Fruit fly (Drosophila melanogaster): Measurements from ENCODE around the gene CG11555.

Gene CG11555

DNA sequence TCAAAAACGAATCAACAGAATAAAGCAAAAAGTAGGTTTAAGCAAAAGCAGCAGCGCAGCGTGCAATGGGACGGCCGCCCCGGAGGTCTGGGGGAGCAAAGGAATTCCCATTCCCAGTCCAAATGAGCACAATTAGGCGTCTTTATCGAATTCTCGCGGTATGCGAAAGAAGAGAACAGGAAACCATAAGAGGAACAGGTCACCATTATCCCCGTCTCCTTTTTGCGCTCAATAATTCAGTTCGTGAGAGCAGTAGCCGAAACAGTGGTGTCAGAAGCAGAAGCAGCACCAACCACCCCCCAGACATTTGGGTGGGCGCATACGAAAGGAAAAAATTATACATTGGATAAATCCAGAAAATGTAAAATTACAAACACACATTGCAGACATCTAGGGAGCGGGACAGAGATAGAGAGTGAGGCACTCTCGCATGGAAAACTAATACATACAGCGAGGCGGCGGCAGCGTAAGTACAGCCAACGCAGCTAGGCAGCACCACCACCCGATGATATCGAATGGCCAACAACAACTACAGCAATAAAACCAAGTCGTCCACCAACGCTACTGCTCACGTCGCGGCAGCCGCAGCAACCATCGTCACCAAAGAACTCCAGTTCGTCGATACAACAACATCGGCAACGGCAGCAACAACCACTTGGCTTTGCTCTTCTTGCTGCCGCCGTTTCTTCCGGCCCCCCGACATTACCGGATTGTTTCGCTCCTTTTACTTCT, 49.6 kb upstream of the CG11555 start (continued):
- TF ChIP-seq CG8478 (optimal IDR thresholded peaks at IDR 0.05): no peak
- TF ChIP-seq CG15011 (GFP tag; optimal IDR thresholded peaks at IDR 0.05): no peak
- TF ChIP-seq her (GFP tag; optimal IDR thresholded peaks at IDR 0.05): no peak
- TF ChIP-seq HLH54F (GFP tag; optimal IDR thresholded peaks at IDR 0.05): no peak
- TF ChIP-seq Asciz (GFP tag; optimal IDR thresholded peaks at IDR 0.05): no peak
- no peak for TF ChIP-seq CG13894 (tag; optimal IDR thresholded peaks at IDR 0.05)
- TF ChIP-seq rib (GFP tag; IDR thresholded peaks at IDR 0.05): no peak
- no peak for TF ChIP-seq CkIIα-i1 (GFP tag; IDR thresholded peaks at IDR 0.05)
- TF ChIP-seq sug (tag; optimal IDR thresholded peaks at IDR 0.05): no peak
- TF ChIP-seq da (GFP tag; optimal IDR thresholded peaks at IDR 0.05): no peak
- TF ChIP-seq Scr (GFP tag; IDR thresholded peaks at IDR 0.05; ENCODE audit: partially characterized antibody): peak; percentile 39; the same call in 1 of the 2 replicates
- peak; percentile 78 for TF ChIP-seq Adf1 (GFP tag; IDR thresholded peaks at IDR 0.05)
- TF ChIP-seq Nf-YB (GFP tag; optimal IDR thresholded peaks at IDR 0.05): no peak
- TF ChIP-seq zen (tag; optimal IDR thresholded peaks at IDR 0.05): no peak
- TF ChIP-seq sens-2 (GFP tag; IDR thresholded peaks at IDR 0.05): no peak
- no peak for TF ChIP-seq CG13624 (GFP tag; optimal IDR thresholded peaks at IDR 0.05)
- no peak for TF ChIP-seq CG16863 (GFP tag; optimal IDR thresholded peaks at IDR 0.05)
- TF ChIP-seq exex (tag; optimal IDR thresholded peaks at IDR 0.05): no peak
- TF ChIP-seq gce (GFP tag; IDR thresholded peaks at IDR 0.05): no peak
- TF ChIP-seq Xbp1 (GFP tag; optimal IDR thresholded peaks at IDR 0.05): no peak
- no peak for TF ChIP-seq CG11398 (GFP tag; optimal IDR thresholded peaks at IDR 0.05)
- TF ChIP-seq CG11247 (GFP tag; IDR thresholded peaks at IDR 0.05): no peak
- no peak for TF ChIP-seq CG4424 (GFP tag; optimal IDR thresholded peaks at IDR 0.05)
- TF ChIP-seq pan (optimal IDR thresholded peaks at IDR 0.05): no peak
- TF ChIP-seq pan (GFP tag; optimal IDR thresholded peaks at IDR 0.05 in 1 of 2, IDR thresholded peaks at IDR 0.05 in 1 of 2): no peak
- no peak for TF ChIP-seq bowl (GFP tag; IDR thresholded peaks at IDR 0.05)
- no peak for TF ChIP-seq knrl (GFP tag; IDR thresholded peaks at IDR 0.05; ENCODE audit: partially characterized antibody)
- TF ChIP-seq E2f2 (GFP tag; IDR thresholded peaks at IDR 0.05): no peak
- TF ChIP-seq lov (optimal IDR thresholded peaks at IDR 0.05): no peak
- TF ChIP-seq lov (GFP tag; IDR thresholded peaks at IDR 0.05): 0 out of 3 replicates have a peak, but pooled peaks have one; percentile 22
- TF ChIP-seq CG13123 (GFP tag; optimal IDR thresholded peaks at IDR 0.05): no peak
- no peak for TF ChIP-seq CG8359 (GFP tag; optimal IDR thresholded peaks at IDR 0.05; ENCODE audit: borderline replicate concordance)
- TF ChIP-seq CG32532 (GFP tag; IDR thresholded peaks at IDR 0.05): no peak
- TF ChIP-seq Fer3 (tag; optimal IDR thresholded peaks at IDR 0.05): no peak
- TF ChIP-seq Lim3 (GFP tag; IDR thresholded peaks at IDR 0.05): no peak
- no peak for TF ChIP-seq Drgx (GFP tag; IDR thresholded peaks at IDR 0.05)
- TF ChIP-seq CG3281 (GFP tag; optimal IDR thresholded peaks at IDR 0.05): no peak
- no peak for TF ChIP-seq usp (GFP tag; optimal IDR thresholded peaks at IDR 0.05)
- no peak for TF ChIP-seq CG6654 (GFP tag; optimal IDR thresholded peaks at IDR 0.05)
- TF ChIP-seq bbx (GFP tag; IDR thresholded peaks at IDR 0.05; ENCODE audit: partially characterized antibody): no peak
- TF ChIP-seq HLH3B (GFP tag; IDR thresholded peaks at IDR 0.05): no peak
